Worm (Caenorhabditis elegans) whole organism, L4 larva: Measurements from ENCODE around the gene Y53C12A.10.

ENCODE experiments used
- F10B5.3 ChIP-seq: sonication (generic microtip); optimal IDR thresholded peaks from 2 replicates; lab custom pipeline; 2016; ENCODE audit warnings: mild to moderate bottlenecking, missing genetic modification characterization, missing compliant biosample characterization
- dve-1 ChIP-seq: sonication (generic microtip); optimal IDR thresholded peaks from 2 replicates; lab custom pipeline; 2017; ENCODE audit warnings: antibody characterized with exemption, mild to moderate bottlenecking, missing genetic modification characterization, missing compliant biosample characterization; ENCODE audit not compliant: insufficient read depth
- fos-1 ChIP-seq: fragments of 150-350 bp; optimal IDR thresholded peaks from 2 replicates; lab custom pipeline; 2014; ENCODE audit warnings: missing biosample characterization, missing genetic modification characterization
- jun-1 ChIP-seq: fragments of 150-350 bp; optimal IDR thresholded peaks from 2 replicates; lab custom pipeline; 2014; ENCODE audit warnings: missing biosample characterization, missing genetic modification reagents, missing genetic modification characterization
- lin-13 ChIP-seq: fragments of 150-350 bp; optimal IDR thresholded peaks from 2 replicates; lab custom pipeline; 2014; ENCODE audit warnings: missing biosample characterization, missing genetic modification reagents, missing genetic modification characterization
- mdl-1 ChIP-seq, 2 experiments: fragments of 150-350 bp in 1 of 2; sonication (generic microtip) in 1 of 2; optimal IDR thresholded peaks; 2 replicates each; lab custom pipeline; 2014 to 2017; ENCODE audit warnings: missing biosample characterization in 2 of 2, missing genetic modification characterization in 2 of 2
- nhr-237 ChIP-seq: sonication (generic microtip); optimal IDR thresholded peaks from 2 replicates; lab custom pipeline; 2017; ENCODE audit warnings: missing biosample characterization, missing genetic modification characterization
- pha-4 ChIP-seq, 2 experiments: fragments of 150-350 bp in 1 of 2; fragments of 200-800 bp in 1 of 2; sonication (Bioruptor generic) in 1 of 2; IDR thresholded peaks in 1 of 2; optimal IDR thresholded peaks in 1 of 2; 2 replicates each; pipeline versions ENCODE4 v1.3.6 to Lab custom; 2014 to 2022; ENCODE audit warnings: missing genetic modification characterization in 2 of 2, missing genetic modification reagents in 2 of 2, missing biosample characterization in 1 of 2, missing compliant biosample characterization in 1 of 2
- zag-1 ChIP-seq: fragments of 150-350 bp; optimal IDR thresholded peaks from 2 replicates; lab custom pipeline; 2014; ENCODE audit warnings: missing biosample characterization, missing genetic modification characterization

DNA sequence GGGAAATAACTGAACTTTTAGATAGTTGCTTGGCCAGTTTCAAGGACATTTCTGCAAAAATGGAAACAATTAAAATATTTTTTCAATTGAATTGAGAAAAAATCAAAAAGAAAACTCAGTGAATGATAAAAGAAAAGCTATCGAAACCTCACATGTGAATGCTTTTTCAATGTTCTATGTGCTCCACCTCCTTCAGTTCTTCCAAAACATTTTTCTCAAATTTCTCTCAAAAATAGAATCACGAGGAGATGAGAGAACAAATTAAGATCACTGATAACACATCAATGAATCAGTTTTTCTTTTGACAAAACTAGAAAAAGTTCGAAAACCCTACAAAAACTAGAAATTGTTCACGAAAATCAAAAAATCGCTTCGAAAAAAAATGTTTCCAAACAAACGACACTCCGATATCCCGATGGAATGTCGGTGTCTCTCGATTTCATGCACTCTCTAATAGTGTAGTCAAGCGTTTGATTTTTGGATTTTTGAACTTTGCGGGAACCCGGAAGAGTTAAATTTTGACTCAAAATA is 17.9 kb downstream of the Y53C12A.10 start, which contains the start of gene ZK1320.9:
- TF ChIP-seq dve-1 (tag; lab: Kevin White, UChicago) (peak; percentile 32), pha-4 (GFP tag; IDR thresholded peaks at IDR 0.05; lab: Robert Waterston, UW) (no peak), pha-4 (tag; optimal IDR thresholded peaks at IDR 0.05; lab: Kevin White, UChicago) (peak; percentile 24), zag-1 (tag; lab: Kevin White, UChicago) (no peak), lin-13 (GFP tag; lab: Kevin White, UChicago) (no peak), jun-1 (tag; lab: Kevin White, UChicago) (no peak), F10B5.3 (tag; lab: Kevin White, UChicago) (no peak), nhr-237 (tag; lab: Kevin White, UChicago) (no peak), mdl-1 (tag; optimal IDR thresholded peaks at IDR 0.05; lab: Kevin White, UChicago) (peak in 1 of 2 experiments; percentile 41), fos-1 (tag; lab: Kevin White, UChicago) (no peak)
